Fruit fly (Drosophila melanogaster) whole organism, embryonic: ENCODE measurements around the gene mwh.

Experiments used
- CG6791 ChIP-seq: fragments of 200-800 bp; sonication (Bioruptor generic); IDR thresholded peaks from 3 replicates; pipeline ENCODE4 v1.3.6; 2022; ENCODE audit warnings: missing biosample characterization, missing genetic modification characterization; ENCODE audit not compliant: partially characterized antibody
- CG7372 ChIP-seq: fragments of 200-800 bp; sonication (Bioruptor generic); IDR thresholded peaks from 2 replicates; pipeline ENCODE4 v1.3.6; 2022; ENCODE audit warnings: missing biosample characterization, missing genetic modification characterization
- H2.0 ChIP-seq: fragments of 200-800 bp; sonication (Bioruptor generic); IDR thresholded peaks from 2 replicates; pipeline ENCODE4 v1.3.6; 2022; ENCODE audit warnings: missing biosample characterization, missing genetic modification characterization
- da ChIP-seq: fragments of 200-800 bp; sonication (Bioruptor generic); optimal IDR thresholded peaks from 2 replicates; lab custom pipeline; 2016; ENCODE audit warnings: missing biosample characterization, missing genetic modification characterization

DNA sequence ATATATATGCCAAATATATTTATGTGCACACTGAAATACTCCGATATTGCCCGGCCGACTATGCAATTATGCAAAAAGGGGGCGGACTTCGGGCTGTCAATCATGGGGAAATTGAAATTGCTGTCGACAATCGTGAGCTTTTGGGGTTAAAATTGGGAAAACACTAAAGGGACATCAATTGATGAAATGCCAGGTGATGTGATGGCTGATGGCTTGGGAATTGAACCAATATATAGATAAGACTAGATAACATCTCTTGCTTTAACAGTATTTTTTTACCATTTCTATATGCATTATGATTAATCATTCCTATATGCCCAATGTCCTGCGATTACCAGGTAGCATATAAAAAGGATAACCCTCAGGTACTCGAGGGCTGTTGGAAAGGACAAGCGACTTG, 77.4 kb downstream of the mwh start:
- TF ChIP-seq CG7372: no peak
- TF ChIP-seq CG6791 (GFP tag; lab: Robert Waterston, UW): no peak
- no peak for TF ChIP-seq H2.0 (GFP tag; lab: Robert Waterston, UW)
- TF ChIP-seq da (GFP tag; lab: Kevin White, UChicago): no peak
